Fruit fly (Drosophila melanogaster) whole organism, prepupa: Measurements from ENCODE around the gene Tm2.

Experiments
- Sox14 ChIP-seq: fragments of 200-800 bp; sonication (Bioruptor generic); optimal IDR thresholded peaks from 3 replicates; lab custom pipeline; 2016; ENCODE audit warnings: missing biosample characterization, missing genetic modification characterization
- net ChIP-seq: fragments of 200-800 bp; sonication (Bioruptor generic); optimal IDR thresholded peaks from 3 replicates; lab custom pipeline; 2016; ENCODE audit warnings: missing biosample characterization, missing genetic modification characterization
- pdm3 ChIP-seq: fragments of 200-800 bp; sonication (Bioruptor generic); optimal IDR thresholded peaks from 3 replicates; lab custom pipeline; 2016; ENCODE audit warnings: missing biosample characterization, missing genetic modification characterization

DNA sequence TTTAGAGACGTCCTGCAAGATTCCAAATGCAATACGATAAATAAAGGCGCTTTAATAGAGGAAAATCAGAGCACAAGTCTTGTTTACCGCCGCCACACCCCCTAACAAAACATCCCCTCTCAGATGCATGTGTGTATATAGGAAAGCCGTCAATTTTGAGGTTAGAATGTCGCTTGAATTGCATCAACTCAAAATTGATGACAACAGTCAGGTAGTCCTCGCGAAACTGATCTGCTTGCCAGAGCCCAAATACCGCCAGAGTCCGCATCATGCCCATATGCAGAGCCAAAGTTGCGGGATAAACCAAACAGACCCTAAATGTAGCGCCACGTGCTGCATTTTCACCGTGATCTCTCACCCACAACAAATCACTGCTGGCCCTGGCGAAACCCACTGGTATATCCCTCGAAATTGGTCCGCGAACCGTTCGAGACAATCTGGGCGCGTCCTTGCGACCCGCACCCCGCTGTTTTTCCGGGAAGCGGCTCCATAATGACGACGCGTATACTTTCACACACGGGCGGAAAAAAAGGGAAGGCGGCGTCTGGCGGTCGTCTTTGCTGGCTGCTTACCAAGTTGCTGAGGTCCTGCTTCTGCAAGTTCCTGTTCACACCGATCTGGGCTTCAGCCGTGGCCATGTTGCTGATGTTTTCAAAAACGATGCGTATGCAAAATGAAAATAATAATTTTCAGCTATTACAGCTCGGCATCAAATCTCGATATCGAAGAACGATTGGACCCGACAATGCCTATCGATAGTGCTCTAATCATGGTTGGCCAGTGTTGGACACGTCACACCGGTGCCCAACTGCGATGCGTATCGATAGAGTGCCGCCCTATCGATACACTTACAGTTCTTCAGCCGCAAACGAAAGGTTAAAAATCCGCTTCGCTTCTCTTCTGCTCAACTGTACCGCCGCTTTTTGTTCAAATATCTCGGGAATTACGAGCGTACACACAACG is 47.0 kb upstream of the Tm2 start, which contains the start of the genes eIF2gamma and Set:
- TF ChIP-seq net (GFP tag; lab: Kevin White, UChicago) (no peak), Sox14 (no peak), pdm3 (GFP tag; lab: Kevin White, UChicago) (no peak)
